Worm (Caenorhabditis elegans) whole organism, midembryonic: ENCODE results near the gene F08F8.6.

Source experiments
- cog-1 ChIP-seq: sonication (generic microtip); optimal IDR thresholded peaks from 2 replicates; lab custom pipeline; 2016; ENCODE audit warnings: missing genetic modification characterization, missing compliant biosample characterization
- flt-1 ChIP-seq: fragments of 200-800 bp; sonication (Bioruptor generic); IDR thresholded peaks from 2 replicates; pipeline ENCODE4 v1.3.6; 2022; ENCODE audit warnings: missing genetic modification characterization, missing compliant biosample characterization
- ref-1 ChIP-seq: fragments of 200-800 bp; sonication (Bioruptor generic); conservative IDR thresholded peaks from 2 replicates; pipeline ENCODE4 v1.3.6; 2022; ENCODE audit warnings: missing genetic modification reagents, missing genetic modification characterization, missing compliant biosample characterization

DNA sequence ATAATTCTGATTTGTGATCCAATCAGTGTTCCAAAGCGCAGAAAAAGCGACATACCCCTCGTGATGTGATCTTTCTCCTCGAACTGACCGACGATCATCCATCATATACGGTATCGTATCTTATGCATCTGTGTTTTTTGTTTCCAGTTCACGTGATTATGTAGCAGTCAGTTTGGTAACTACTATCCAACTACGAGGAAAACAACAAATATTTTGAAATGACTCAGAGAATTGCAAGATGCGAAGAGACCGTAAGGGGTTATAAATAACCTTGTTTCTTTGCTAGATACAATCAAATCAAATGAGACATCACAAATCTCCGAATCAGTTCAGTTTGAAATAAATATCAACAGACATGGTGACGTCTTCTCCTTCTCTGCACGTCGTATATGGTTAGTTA, 43.3 kb upstream of the F08F8.6 start:
- no peak for TF ChIP-seq flt-1
- no peak for TF ChIP-seq cog-1 (tag; lab: Kevin White, UChicago)
- TF ChIP-seq ref-1 (GFP tag; lab: Robert Waterston, UW), result no peak
